Fruit fly (Drosophila melanogaster) whole organism, prepupa: ENCODE measurements around the gene CG33160.

Experiments used
- CG10631 ChIP-seq: fragments of 200-800 bp; sonication (Bioruptor generic); optimal IDR thresholded peaks from 2 replicates; lab custom pipeline; 2016; ENCODE audit warnings: missing biosample characterization, missing genetic modification characterization
- CG11902 ChIP-seq: fragments of 200-800 bp; sonication (Bioruptor generic); optimal IDR thresholded peaks from 3 replicates; lab custom pipeline; 2016; ENCODE audit warnings: missing biosample characterization, missing genetic modification characterization
- CG15336 ChIP-seq: fragments of 200-800 bp; sonication (Bioruptor generic); IDR thresholded peaks from 2 replicates; pipeline ENCODE4 v1.3.6; 2022; ENCODE audit warnings: missing biosample characterization, missing genetic modification characterization
- CG3032 ChIP-seq: fragments of 200-800 bp; optimal IDR thresholded peaks from 2 replicates; lab custom pipeline; 2019; ENCODE audit warnings: missing biosample characterization, mild to moderate bottlenecking, missing genetic modification characterization, moderate library complexity
- CG31627 ChIP-seq: fragments of 200-800 bp; sonication (Bioruptor generic); optimal IDR thresholded peaks from 3 replicates; lab custom pipeline; 2016; ENCODE audit warnings: missing biosample characterization, missing genetic modification characterization
- CG32006 ChIP-seq: fragments of 200-800 bp; sonication (Bioruptor generic); optimal IDR thresholded peaks from 3 replicates; lab custom pipeline; 2017; ENCODE audit warnings: missing biosample characterization, mild to moderate bottlenecking, missing genetic modification characterization
- CG34406 ChIP-seq: fragments of 200-800 bp; sonication (Bioruptor generic); optimal IDR thresholded peaks from 3 replicates; lab custom pipeline; 2016; ENCODE audit warnings: missing biosample characterization, missing genetic modification characterization
- CG3919 ChIP-seq: fragments of 200-800 bp; sonication (Bioruptor generic); optimal IDR thresholded peaks from 3 replicates; lab custom pipeline; 2016; ENCODE audit warnings: missing biosample characterization, missing genetic modification characterization
- CG4318 ChIP-seq: fragments of 200-800 bp; sonication (Bioruptor generic); optimal IDR thresholded peaks from 3 replicates; lab custom pipeline; 2017; ENCODE audit warnings: missing biosample characterization, mild to moderate bottlenecking, missing genetic modification characterization
- CG6163 ChIP-seq: fragments of 200-800 bp; sonication (Bioruptor generic); IDR thresholded peaks from 3 replicates; pipeline ENCODE4 v1.3.6; 2022; ENCODE audit warnings: missing biosample characterization, missing genetic modification characterization
- CG6276 ChIP-seq: fragments of 200-800 bp; sonication (Bioruptor generic); optimal IDR thresholded peaks from 2 replicates; lab custom pipeline; 2017; ENCODE audit warnings: missing biosample characterization, mild to moderate bottlenecking, missing genetic modification characterization
- CG6792 ChIP-seq: fragments of 200-800 bp; sonication (Bioruptor generic); optimal IDR thresholded peaks from 3 replicates; lab custom pipeline; 2016; ENCODE audit warnings: missing biosample characterization, missing genetic modification characterization
- CG6808 ChIP-seq: fragments of 200-800 bp; sonication (Bioruptor generic); optimal IDR thresholded peaks from 3 replicates; lab custom pipeline; 2017; ENCODE audit warnings: missing biosample characterization, missing genetic modification characterization, mild to moderate bottlenecking, moderate library complexity, missing genetic modification reagents
- CG6854 ChIP-seq: fragments of 200-800 bp; sonication (Bioruptor generic); optimal IDR thresholded peaks from 2 replicates; lab custom pipeline; 2017; ENCODE audit warnings: missing biosample characterization, mild to moderate bottlenecking, missing genetic modification characterization
- CG7368 ChIP-seq: fragments of 200-800 bp; sonication (Bioruptor generic); optimal IDR thresholded peaks from 3 replicates; lab custom pipeline; 2016; ENCODE audit warnings: missing biosample characterization, missing genetic modification characterization
- CG8119 ChIP-seq: fragments of 200-800 bp; sonication (Bioruptor generic); IDR thresholded peaks from 3 replicates; pipeline ENCODE4 v1.3.6; 2022; ENCODE audit warnings: missing biosample characterization, missing genetic modification characterization
- CG8319 ChIP-seq: fragments of 200-800 bp; sonication (Bioruptor generic); optimal IDR thresholded peaks from 3 replicates; lab custom pipeline; 2016; ENCODE audit warnings: missing biosample characterization, missing genetic modification characterization
- CG8632 ChIP-seq: fragments of 200-800 bp; sonication (Bioruptor generic); optimal IDR thresholded peaks from 3 replicates; lab custom pipeline; 2016; ENCODE audit warnings: missing biosample characterization, missing genetic modification characterization
- CG9139 ChIP-seq: fragments of 200-800 bp; sonication (Bioruptor generic); optimal IDR thresholded peaks from 3 replicates; lab custom pipeline; 2017; ENCODE audit warnings: missing biosample characterization, mild to moderate bottlenecking, missing genetic modification characterization
- Eip75B ChIP-seq: fragments of 200-800 bp; sonication (Bioruptor generic); optimal IDR thresholded peaks from 3 replicates; lab custom pipeline; 2016; ENCODE audit warnings: missing biosample characterization, missing genetic modification characterization
- Eip78C ChIP-seq: fragments of 200-800 bp; sonication (Bioruptor generic); peaks from one replicate; lab custom pipeline; 2016; ENCODE audit warnings: missing biosample characterization, missing genetic modification characterization
- Eip93F ChIP-seq: fragments of 200-800 bp; sonication (Bioruptor generic); optimal IDR thresholded peaks from 2 replicates; lab custom pipeline; 2016; ENCODE audit warnings: missing biosample characterization, mild to moderate bottlenecking, missing genetic modification characterization
- Ets21C ChIP-seq: fragments of 200-800 bp; sonication (Bioruptor generic); optimal IDR thresholded peaks from 3 replicates; lab custom pipeline; 2016; ENCODE audit warnings: missing biosample characterization, missing genetic modification characterization
- Ets96B ChIP-seq: fragments of 200-800 bp; optimal IDR thresholded peaks from 2 replicates; lab custom pipeline; 2019; ENCODE audit warnings: missing biosample characterization, mild to moderate bottlenecking, missing genetic modification characterization, moderate library complexity
- Gug ChIP-seq: fragments of 200-800 bp; sonication (Bioruptor generic); IDR thresholded peaks from 2 replicates; pipeline ENCODE4 v1.3.6; 2022; ENCODE audit warnings: missing biosample characterization, missing genetic modification characterization
- Hr38 ChIP-seq: sonication (Bioruptor generic); optimal IDR thresholded peaks from 2 replicates; lab custom pipeline; 2016; ENCODE audit warnings: missing biosample characterization, missing genetic modification characterization
- Hr4 ChIP-seq: fragments of 200-800 bp; sonication (Bioruptor generic); optimal IDR thresholded peaks from 3 replicates; lab custom pipeline; 2016; ENCODE audit warnings: missing biosample characterization, missing genetic modification characterization
- OdsH ChIP-seq: fragments of 200-800 bp; sonication (Bioruptor generic); optimal IDR thresholded peaks from 3 replicates; lab custom pipeline; 2016; ENCODE audit warnings: missing biosample characterization, missing genetic modification characterization
- Sox14 ChIP-seq: fragments of 200-800 bp; sonication (Bioruptor generic); optimal IDR thresholded peaks from 3 replicates; lab custom pipeline; 2016; ENCODE audit warnings: missing biosample characterization, missing genetic modification characterization
- Sox15 ChIP-seq: fragments of 200-800 bp; sonication (Bioruptor generic); optimal IDR thresholded peaks from 3 replicates; lab custom pipeline; 2016; ENCODE audit warnings: missing biosample characterization, missing genetic modification characterization
- achi ChIP-seq: fragments of 200-800 bp; sonication (Bioruptor generic); optimal IDR thresholded peaks from 3 replicates; lab custom pipeline; 2016; ENCODE audit warnings: missing biosample characterization, missing genetic modification characterization
- dac ChIP-seq: fragments of 200-800 bp; sonication (Bioruptor generic); optimal IDR thresholded peaks from 2 replicates; lab custom pipeline; 2017; ENCODE audit warnings: missing biosample characterization, mild to moderate bottlenecking, missing genetic modification characterization
- dsx ChIP-seq: fragments of 200-800 bp; optimal IDR thresholded peaks from 3 replicates; lab custom pipeline; 2019; ENCODE audit warnings: missing biosample characterization, mild to moderate bottlenecking, missing genetic modification characterization, moderate library complexity; ENCODE audit not compliant: poor library complexity, severe bottlenecking
- fd59A ChIP-seq: fragments of 200-800 bp; sonication (Bioruptor generic); optimal IDR thresholded peaks from 2 replicates; lab custom pipeline; 2017; ENCODE audit warnings: missing biosample characterization, mild to moderate bottlenecking, missing genetic modification characterization, missing genetic modification reagents
- fd85E ChIP-seq: fragments of 200-800 bp; sonication (Bioruptor generic); optimal IDR thresholded peaks from 3 replicates; lab custom pipeline; 2016; ENCODE audit warnings: missing biosample characterization, missing genetic modification characterization
- fkh ChIP-seq: fragments of 200-800 bp; sonication (Bioruptor generic); optimal IDR thresholded peaks from 3 replicates; lab custom pipeline; 2017; ENCODE audit warnings: missing biosample characterization, mild to moderate bottlenecking, missing genetic modification characterization, moderate library complexity
- lz ChIP-seq: fragments of 200-800 bp; sonication (Bioruptor generic); optimal IDR thresholded peaks from 3 replicates; lab custom pipeline; 2016; ENCODE audit warnings: missing biosample characterization, missing genetic modification characterization
- net ChIP-seq: fragments of 200-800 bp; sonication (Bioruptor generic); optimal IDR thresholded peaks from 3 replicates; lab custom pipeline; 2016; ENCODE audit warnings: missing biosample characterization, missing genetic modification characterization
- pdm3 ChIP-seq: fragments of 200-800 bp; sonication (Bioruptor generic); optimal IDR thresholded peaks from 3 replicates; lab custom pipeline; 2016; ENCODE audit warnings: missing biosample characterization, missing genetic modification characterization
- salr ChIP-seq, 2 experiments: fragments of 200-800 bp; sonication (Bioruptor generic); optimal IDR thresholded peaks; 3 replicates each; lab custom pipeline; 2016 to 2018; ENCODE audit warnings: missing biosample characterization in 2 of 2, missing genetic modification characterization in 2 of 2, mild to moderate bottlenecking in 1 of 2
- spab ChIP-seq: fragments of 200-800 bp; sonication (Bioruptor generic); optimal IDR thresholded peaks from 2 replicates; lab custom pipeline; 2017; ENCODE audit warnings: missing biosample characterization, mild to moderate bottlenecking, missing genetic modification characterization, missing genetic modification reagents
- ss ChIP-seq, 2 experiments: fragments of 200-800 bp; sonication (Bioruptor generic); optimal IDR thresholded peaks; 2 replicates in 1 of 2; 3 replicates in 1 of 2; lab custom pipeline; 2017 to 2018; ENCODE audit warnings: mild to moderate bottlenecking in 2 of 2, missing biosample characterization in 2 of 2, missing genetic modification characterization in 2 of 2, moderate library complexity in 1 of 2
- svp ChIP-seq: fragments of 200-800 bp; sonication (Bioruptor generic); peaks from one replicate; lab custom pipeline; 2016; ENCODE audit warnings: missing biosample characterization, missing genetic modification characterization
- topi ChIP-seq: fragments of 200-800 bp; sonication (Bioruptor generic); optimal IDR thresholded peaks from 3 replicates; lab custom pipeline; 2016; ENCODE audit warnings: missing biosample characterization, missing genetic modification characterization

Gene CG33160

dm6 chr3L:3244244-3245144, 38.3 kb upstream of the CG33160 start, which contains the start of gene CG12078 (continued):
- peak; percentile 13 for TF ChIP-seq fd59A (GFP tag; lab: Kevin White, UChicago)
- no peak for TF ChIP-seq pdm3 (GFP tag; lab: Kevin White, UChicago)
- peak; percentile 65 for TF ChIP-seq svp (GFP tag; lab: Kevin White, UChicago)
- TF ChIP-seq lz (GFP tag; lab: Kevin White, UChicago), result peak; percentile 9
- TF ChIP-seq CG9139 (GFP tag; lab: Kevin White, UChicago), result no peak
- no peak for TF ChIP-seq CG32006 (GFP tag; lab: Kevin White, UChicago)
- TF ChIP-seq achi (GFP tag; lab: Kevin White, UChicago), result no peak
- no peak for TF ChIP-seq CG34406
- peak; percentile 3 for TF ChIP-seq CG31627 (GFP tag; lab: Kevin White, UChicago)
- no peak for TF ChIP-seq CG11902 (GFP tag; lab: Kevin White, UChicago)
- TF ChIP-seq Eip78C (GFP tag; lab: Kevin White, UChicago), result peak; percentile 74
- TF ChIP-seq Ets96B, result no peak
- no peak for TF ChIP-seq CG8119 (GFP tag; lab: Robert Waterston, UW)
- no peak for TF ChIP-seq CG8632 (GFP tag; lab: Kevin White, UChicago)
- TF ChIP-seq Hr38 (GFP tag; lab: Kevin White, UChicago), result no peak
- TF ChIP-seq Sox15 (GFP tag; lab: Kevin White, UChicago), result no peak
- no peak for TF ChIP-seq CG7368
- TF ChIP-seq CG6276, result no peak
- TF ChIP-seq Eip93F (GFP tag; lab: Kevin White, UChicago), result no peak
- TF ChIP-seq salr (GFP tag; optimal IDR thresholded peaks at IDR 0.05; lab: Kevin White, UChicago), result no peak
- TF ChIP-seq Gug (GFP tag; lab: Robert Waterston, UW), result no peak
- no peak for TF ChIP-seq CG3919 (GFP tag; lab: Kevin White, UChicago)
- no peak for TF ChIP-seq CG8319 (GFP tag; lab: Kevin White, UChicago)
- no peak for TF ChIP-seq CG10631 (GFP tag; lab: Kevin White, UChicago)
- TF ChIP-seq dsx (GFP tag; lab: Kevin White, UChicago), result no peak

- TF ChIP-seq CG6163 (GFP tag; lab: Robert Waterston, UW) (peak; percentile 37; the same call in 1 of the 3 replicates), Sox15 (GFP tag; lab: Kevin White, UChicago) (no peak), CG9139 (GFP tag; lab: Kevin White, UChicago) (no peak), CG3032 (tag; lab: Kevin White, UChicago) (no peak), OdsH (GFP tag; lab: Kevin White, UChicago) (peak; percentile 32), Gug (GFP tag; lab: Robert Waterston, UW) (no peak), CG6854 (peak; percentile 28), fd85E (GFP tag; lab: Kevin White, UChicago) (no peak), CG11902 (GFP tag; lab: Kevin White, UChicago) (no peak), CG6808 (GFP tag; lab: Kevin White, UChicago) (peak; percentile 32), Ets21C (GFP tag; lab: Kevin White, UChicago) (no peak), CG6792 (GFP tag; lab: Kevin White, UChicago) (peak; percentile 17), CG31627 (GFP tag; lab: Kevin White, UChicago) (no peak), dsx (GFP tag; lab: Kevin White, UChicago) (peak; percentile 41), svp (GFP tag; lab: Kevin White, UChicago) (peak; percentile 85), Eip93F (GFP tag; lab: Kevin White, UChicago) (no peak), CG7368 (no peak), pdm3 (GFP tag; lab: Kevin White, UChicago) (peak; percentile 22), CG15336 (GFP tag; lab: Robert Waterston, UW) (no peak), CG4318 (no peak), Eip78C (GFP tag; lab: Kevin White, UChicago) (peak; percentile 86), dac (no peak), Hr4 (GFP tag; lab: Kevin White, UChicago) (no peak), topi (no peak), Eip75B (GFP tag; lab: Kevin White, UChicago) (peak; percentile 11), Sox14 (GFP tag; lab: Kevin White, UChicago) (peak; percentile 4), CG32006 (GFP tag; lab: Kevin White, UChicago) (peak; percentile 11), CG34406 (no peak), net (no peak), fkh (GFP tag; lab: Kevin White, UChicago) (no peak), achi (GFP tag; lab: Kevin White, UChicago) (peak; percentile 50), ss (GFP tag; optimal IDR thresholded peaks at IDR 0.05; lab: Kevin White, UChicago) (peak; percentile 39 to 77), spab (GFP tag; lab: Kevin White, UChicago) (no peak)
Observed at dm6 chr3L:3242121-3243083, 36.2 kb upstream of the CG33160 start.
